Fruit fly (Drosophila melanogaster): Measurements from ENCODE around the gene MBD-like.

Gene MBD-like

dm6 chr3R:9561121-9561520 lies 1.6 kb downstream of the MBD-like start:
- TF ChIP-seq br (GFP tag; optimal IDR thresholded peaks at IDR 0.05) = no peak
- TF ChIP-seq ey (GFP tag; optimal IDR thresholded peaks at IDR 0.05) = no peak
- no peak for TF ChIP-seq OdsH (GFP tag; optimal IDR thresholded peaks at IDR 0.05)
- no peak for TF ChIP-seq CG9705 (GFP tag; optimal IDR thresholded peaks at IDR 0.05)
- no peak for TF ChIP-seq pan (optimal IDR thresholded peaks at IDR 0.05)
- TF ChIP-seq dmrt93B (GFP tag; optimal IDR thresholded peaks at IDR 0.05) = no peak
- TF ChIP-seq jim (GFP tag; optimal IDR thresholded peaks at IDR 0.05) = no peak
- TF ChIP-seq Jra (GFP tag; optimal IDR thresholded peaks at IDR 0.05) = no peak
- no peak for TF ChIP-seq lola (GFP tag; optimal IDR thresholded peaks at IDR 0.05)
- no peak for TF ChIP-seq Rel (GFP tag; optimal IDR thresholded peaks at IDR 0.05)
- TF ChIP-seq Rel (tag; optimal IDR thresholded peaks at IDR 0.05) = no peak
- TF ChIP-seq usp (GFP tag; optimal IDR thresholded peaks at IDR 0.05) = no peak

DNA sequence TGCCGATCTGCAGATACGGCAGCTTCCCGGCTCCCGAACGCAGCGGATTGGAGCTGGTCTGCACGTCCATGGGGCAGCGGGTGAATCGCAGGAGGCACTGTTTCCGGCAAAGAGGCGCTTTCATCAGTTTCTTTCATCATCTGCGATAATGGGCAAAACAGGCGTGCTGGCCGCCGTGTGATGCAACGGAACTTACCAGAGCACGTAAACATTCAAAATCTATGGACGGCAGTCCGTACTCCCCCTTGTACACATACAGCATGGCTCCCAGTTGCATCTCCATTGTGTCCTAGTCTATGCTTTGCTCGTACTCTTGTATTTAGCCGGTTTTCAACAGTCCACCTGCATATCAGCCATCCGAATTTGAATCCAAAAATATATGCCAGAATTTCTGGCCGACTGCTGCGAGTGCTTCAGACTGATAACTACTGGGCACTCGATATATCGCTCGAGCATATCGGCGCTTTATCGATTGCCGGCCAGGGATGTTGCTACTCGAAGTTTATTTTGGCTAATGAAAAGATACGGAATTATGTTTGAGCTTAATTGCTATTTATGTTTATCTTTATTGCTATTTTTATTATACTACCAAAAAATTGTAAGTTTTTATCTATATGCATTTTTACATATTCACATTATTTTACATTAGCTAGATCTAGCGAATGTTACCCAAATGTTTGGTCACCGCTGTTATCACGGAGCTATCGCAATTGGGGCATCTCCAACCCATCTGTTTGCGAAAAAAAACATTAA lies 3.9 kb downstream of the MBD-like start, which contains the start of the genes CG9393 and Vps45:
CG9393 (minus strand) TSS at position 434 of the 753 bp plus-strand sequence.
Vps45 (plus strand) TSS at position 685 of the 753 bp plus-strand sequence.
- TF ChIP-seq HLH106 (tag; optimal IDR thresholded peaks at IDR 0.05) (peak; percentile 65), Hr83 (GFP tag; optimal IDR thresholded peaks at IDR 0.05; ENCODE audit: poor library complexity, severe bottlenecking) (peak; percentile 7), Jra (GFP tag; optimal IDR thresholded peaks at IDR 0.05) (no peak), psq (GFP tag; optimal IDR thresholded peaks at IDR 0.05) (peak; percentile 57), foxo (GFP tag; optimal IDR thresholded peaks at IDR 0.05) (peak in 1 of 2 experiments; percentile 78), OdsH (GFP tag; optimal IDR thresholded peaks at IDR 0.05) (peak; percentile 66), lola (GFP tag; optimal IDR thresholded peaks at IDR 0.05) (no peak), woc (GFP tag; optimal IDR thresholded peaks at IDR 0.05) (peak; percentile 90), tai (GFP tag; optimal IDR thresholded peaks at IDR 0.05) (no peak), h (GFP tag; optimal IDR thresholded peaks at IDR 0.05) (peak; percentile 75), Sp1 (GFP tag; optimal IDR thresholded peaks at IDR 0.05) (peak; percentile 45), ey (GFP tag; optimal IDR thresholded peaks at IDR 0.05) (peak; percentile 65), Mio (GFP tag; optimal IDR thresholded peaks at IDR 0.05) (no peak), Rel (GFP tag; optimal IDR thresholded peaks at IDR 0.05) (no peak), Rel (tag; optimal IDR thresholded peaks at IDR 0.05) (peak; percentile 74), usp (GFP tag; optimal IDR thresholded peaks at IDR 0.05) (no peak), sv (GFP tag; optimal IDR thresholded peaks at IDR 0.05) (peak; percentile 73), rgr (GFP tag; optimal IDR thresholded peaks at IDR 0.05) (peak; percentile 51), dmrt93B (GFP tag; optimal IDR thresholded peaks at IDR 0.05) (no peak), CG9705 (GFP tag; optimal IDR thresholded peaks at IDR 0.05) (peak; percentile 46), GATAd (GFP tag; optimal IDR thresholded peaks at IDR 0.05) (peak; percentile 49), Myc (optimal IDR thresholded peaks at IDR 0.05) (peak; percentile 95)

DNA sequence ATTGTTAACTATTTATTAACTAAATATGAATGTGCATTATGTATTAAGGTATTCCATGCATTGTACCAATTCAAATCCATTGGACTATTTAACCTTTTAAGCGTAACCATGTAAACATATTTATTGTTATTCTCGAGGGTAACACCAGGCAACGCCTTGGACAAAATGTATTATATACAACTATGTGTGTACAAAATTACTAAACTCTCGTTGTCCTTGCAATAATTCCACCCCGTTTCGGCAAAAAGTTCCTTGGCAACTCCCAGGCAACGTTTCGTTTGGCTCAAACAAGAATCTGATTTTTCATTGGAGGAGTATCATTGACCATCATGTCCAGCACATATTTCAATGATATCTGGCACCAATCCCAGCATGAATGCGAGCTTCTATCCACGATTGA lies 6.3 kb downstream of the MBD-like start, which contains the start of gene CG16789:
CG16789 (plus strand) TSS at position 301 of the 400 bp plus-strand sequence.
- TF ChIP-seq Dif (GFP tag; optimal IDR thresholded peaks at IDR 0.05; ENCODE audit: partially characterized antibody) (no peak), psq (GFP tag; optimal IDR thresholded peaks at IDR 0.05) (no peak), Sp1 (GFP tag; optimal IDR thresholded peaks at IDR 0.05) (no peak), woc (GFP tag; optimal IDR thresholded peaks at IDR 0.05) (no peak), lola (GFP tag; optimal IDR thresholded peaks at IDR 0.05) (no peak), Myc (optimal IDR thresholded peaks at IDR 0.05) (no peak), Hnf4 (GFP tag; optimal IDR thresholded peaks at IDR 0.05) (no peak), N (GFP tag; optimal IDR thresholded peaks at IDR 0.05) (no peak), jim (GFP tag; optimal IDR thresholded peaks at IDR 0.05) (no peak), fru (GFP tag; optimal IDR thresholded peaks at IDR 0.05) (no peak), GATAd (GFP tag; optimal IDR thresholded peaks at IDR 0.05) (no peak), brk (GFP tag; optimal IDR thresholded peaks at IDR 0.05) (no peak)

- peak; percentile 47 for TF ChIP-seq Myc (optimal IDR thresholded peaks at IDR 0.05)
- no peak for TF ChIP-seq CrebA (GFP tag; optimal IDR thresholded peaks at IDR 0.05; ENCODE audit: borderline replicate concordance)
- TF ChIP-seq dsf (GFP tag; optimal IDR thresholded peaks at IDR 0.05; ENCODE audit: borderline replicate concordance) = no peak
- no peak for TF ChIP-seq sage (GFP tag; optimal IDR thresholded peaks at IDR 0.05)
Measured at dm6 chr3R:9570114-9570513, 10.6 kb downstream of the MBD-like start, which contains the start of gene CG16790. CG16790 (minus strand) TSS chr3R:9570214.

Measured in whole organism, wandering third instar larva.